Fruit fly (Drosophila melanogaster) whole organism, embryonic: Measurements from ENCODE around the gene CG7903.

Experiments
- Abd-B ChIP-seq: fragments of 200-800 bp; sonication (Bioruptor generic); optimal IDR thresholded peaks from 2 replicates; lab custom pipeline; 2018; ENCODE audit warnings: missing biosample characterization, mild to moderate bottlenecking, missing genetic modification characterization, moderate library complexity
- Aef1 ChIP-seq: fragments of 200-800 bp; sonication (Bioruptor generic); IDR thresholded peaks from 3 replicates; pipeline ENCODE4 v1.3.6; 2022; ENCODE audit warnings: missing biosample characterization, missing genetic modification characterization
- Atf3 ChIP-seq: fragments of 200-800 bp; sonication (Bioruptor generic); optimal IDR thresholded peaks from 3 replicates; lab custom pipeline; 2016; ENCODE audit warnings: missing biosample characterization, missing genetic modification characterization
- Blimp-1 ChIP-seq: fragments of 200-800 bp; sonication (Bioruptor generic); optimal IDR thresholded peaks from 3 replicates; lab custom pipeline; 2018; ENCODE audit warnings: missing biosample characterization, missing genetic modification characterization, mild to moderate bottlenecking, moderate library complexity, missing genetic modification reagents
- CG11398 ChIP-seq: fragments of 200-800 bp; sonication (Bioruptor generic); optimal IDR thresholded peaks from 2 replicates; lab custom pipeline; 2016; ENCODE audit warnings: missing biosample characterization, missing genetic modification characterization
- CG1233 ChIP-seq: fragments of 200-800 bp; sonication (Bioruptor generic); optimal IDR thresholded peaks from 4 replicates; lab custom pipeline; 2018; ENCODE audit warnings: missing biosample characterization, mild to moderate bottlenecking, missing genetic modification characterization
- CG13894 ChIP-seq: fragments of 200-800 bp; sonication (Bioruptor generic); optimal IDR thresholded peaks from 3 replicates; lab custom pipeline; 2018; ENCODE audit warnings: missing biosample characterization, mild to moderate bottlenecking, missing genetic modification characterization, moderate library complexity
- CG16863 ChIP-seq: fragments of 200-800 bp; sonication (Bioruptor generic); optimal IDR thresholded peaks from 3 replicates; lab custom pipeline; 2016; ENCODE audit warnings: missing biosample characterization, missing genetic modification characterization
- CG17361 ChIP-seq: fragments of 200-800 bp; sonication (Bioruptor generic); IDR thresholded peaks from 3 replicates; pipeline ENCODE4 v1.3.6; 2022; ENCODE audit warnings: missing biosample characterization, missing genetic modification characterization
- CG2875 ChIP-seq: fragments of 200-800 bp; sonication (Bioruptor generic); optimal IDR thresholded peaks from 2 replicates; lab custom pipeline; 2017; ENCODE audit warnings: missing biosample characterization, mild to moderate bottlenecking, missing genetic modification characterization, missing genetic modification reagents
- CG3065 ChIP-seq: fragments of 200-800 bp; sonication (Bioruptor generic); optimal IDR thresholded peaks from 2 replicates; lab custom pipeline; 2016; ENCODE audit warnings: missing biosample characterization, missing genetic modification characterization
- CG34376 ChIP-seq: fragments of 200-800 bp; sonication (Bioruptor generic); optimal IDR thresholded peaks from 2 replicates; lab custom pipeline; 2018; ENCODE audit warnings: missing biosample characterization, mild to moderate bottlenecking, missing genetic modification characterization
- CG34422 ChIP-seq: fragments of 200-800 bp; sonication (Bioruptor generic); IDR thresholded peaks from 3 replicates; pipeline ENCODE4 v1.3.6; 2022; ENCODE audit warnings: missing biosample characterization, missing genetic modification characterization
- CG42726 ChIP-seq: fragments of 200-800 bp; sonication (Bioruptor generic); IDR thresholded peaks from 2 replicates; pipeline ENCODE4 v1.3.6; 2022; ENCODE audit warnings: missing biosample characterization, missing genetic modification characterization; ENCODE audit not compliant: partially characterized antibody
- CG4404 ChIP-seq: fragments of 200-800 bp; sonication (Bioruptor generic); IDR thresholded peaks from 2 replicates; pipeline ENCODE4 v1.3.6; 2022; ENCODE audit warnings: missing biosample characterization, missing genetic modification characterization
- CG6654 ChIP-seq: fragments of 200-800 bp; sonication (Bioruptor generic); optimal IDR thresholded peaks from 2 replicates; lab custom pipeline; 2017; ENCODE audit warnings: missing biosample characterization, mild to moderate bottlenecking, missing genetic modification characterization
- CG6854 ChIP-seq: fragments of 200-800 bp; sonication (Bioruptor generic); optimal IDR thresholded peaks from 3 replicates; lab custom pipeline; 2017; ENCODE audit warnings: missing biosample characterization, mild to moderate bottlenecking, missing genetic modification characterization
- CkIIα-i1 ChIP-seq: fragments of 200-800 bp; sonication (Bioruptor generic); IDR thresholded peaks from 2 replicates; pipeline ENCODE4 v1.3.6; 2022; ENCODE audit warnings: missing biosample characterization, missing genetic modification characterization
- Fer1 ChIP-seq: fragments of 200-800 bp; sonication (Bioruptor generic); optimal IDR thresholded peaks from 2 replicates; lab custom pipeline; 2017; ENCODE audit warnings: missing biosample characterization, mild to moderate bottlenecking, missing genetic modification characterization
- Gug ChIP-seq: fragments of 200-800 bp; sonication (Bioruptor generic); IDR thresholded peaks from 4 replicates; pipeline ENCODE4 v1.3.6; 2022; ENCODE audit warnings: missing biosample characterization, missing genetic modification characterization
- HLH54F ChIP-seq: fragments of 200-800 bp; sonication (Bioruptor generic); optimal IDR thresholded peaks from 3 replicates; lab custom pipeline; 2016; ENCODE audit warnings: missing biosample characterization, missing genetic modification characterization
- Nf-YA ChIP-seq: fragments of 200-800 bp; sonication (Bioruptor generic); IDR thresholded peaks from 2 replicates; pipeline ENCODE4 v1.3.6; 2022; ENCODE audit warnings: missing biosample characterization, missing genetic modification characterization
- Nf-YC ChIP-seq: fragments of 200-800 bp; optimal IDR thresholded peaks from 3 replicates; lab custom pipeline; 2019; ENCODE audit warnings: missing biosample characterization, mild to moderate bottlenecking, missing genetic modification characterization, moderate library complexity
- Oaz ChIP-seq: fragments of 200-800 bp; sonication (Bioruptor generic); IDR thresholded peaks from 2 replicates; pipeline ENCODE4 v1.3.6; 2022; ENCODE audit warnings: missing biosample characterization, missing genetic modification characterization
- Opbp ChIP-seq: fragments of 200-800 bp; sonication (Bioruptor generic); IDR thresholded peaks from 3 replicates; pipeline ENCODE4 v1.3.6; 2022; ENCODE audit warnings: missing biosample characterization, missing genetic modification characterization; ENCODE audit not compliant: partially characterized antibody
- Six4 ChIP-seq: fragments of 200-800 bp; sonication (Bioruptor generic); optimal IDR thresholded peaks from 2 replicates; lab custom pipeline; 2016; ENCODE audit warnings: missing biosample characterization, missing genetic modification characterization
- Sox100B ChIP-seq: fragments of 200-800 bp; sonication (Bioruptor generic); optimal IDR thresholded peaks from 3 replicates; lab custom pipeline; 2018; ENCODE audit warnings: missing biosample characterization, mild to moderate bottlenecking, missing genetic modification characterization
- ac ChIP-seq: fragments of 200-800 bp; sonication (Bioruptor generic); optimal IDR thresholded peaks from 3 replicates; lab custom pipeline; 2017; ENCODE audit warnings: missing biosample characterization, mild to moderate bottlenecking, missing genetic modification characterization
- ato ChIP-seq: fragments of 200-800 bp; sonication (Bioruptor generic); IDR thresholded peaks from 2 replicates; pipeline ENCODE4 v1.3.6; 2022; ENCODE audit warnings: missing biosample characterization, missing genetic modification characterization; ENCODE audit not compliant: partially characterized antibody
- bab2 ChIP-seq: fragments of 200-800 bp; sonication (Bioruptor generic); optimal IDR thresholded peaks from 2 replicates; lab custom pipeline; 2016; ENCODE audit warnings: missing biosample characterization, missing genetic modification characterization
- bbx ChIP-seq: fragments of 200-800 bp; sonication (Bioruptor generic); IDR thresholded peaks from 2 replicates; pipeline ENCODE4 v1.3.6; 2022; ENCODE audit warnings: missing biosample characterization, missing genetic modification characterization; ENCODE audit not compliant: partially characterized antibody
- bcd ChIP-seq: fragments of 200-800 bp; sonication (Bioruptor generic); optimal IDR thresholded peaks from 2 replicates; lab custom pipeline; 2017; ENCODE audit warnings: missing biosample characterization, mild to moderate bottlenecking, missing genetic modification characterization
- cato ChIP-seq: fragments of 200-800 bp; sonication (Bioruptor generic); optimal IDR thresholded peaks from 2 replicates; lab custom pipeline; 2016; ENCODE audit warnings: missing biosample characterization, missing genetic modification characterization, borderline replicate concordance
- ewg ChIP-seq: fragments of 200-800 bp; sonication (Bioruptor generic); optimal IDR thresholded peaks from 3 replicates; lab custom pipeline; 2017; ENCODE audit warnings: mild to moderate bottlenecking, missing biosample characterization, missing genetic modification reagents, missing genetic modification characterization
- fd96Cb ChIP-seq: fragments of 200-800 bp; sonication (Bioruptor generic); optimal IDR thresholded peaks from 2 replicates; lab custom pipeline; 2018; ENCODE audit warnings: missing biosample characterization, mild to moderate bottlenecking, missing genetic modification characterization, moderate library complexity
- gcm2 ChIP-seq: fragments of 200-800 bp; sonication (Bioruptor generic); optimal IDR thresholded peaks from 2 replicates; lab custom pipeline; 2016; ENCODE audit warnings: missing biosample characterization, missing genetic modification characterization
- gsb ChIP-seq: fragments of 200-800 bp; sonication (Bioruptor generic); IDR thresholded peaks from 2 replicates; pipeline ENCODE4 v1.3.6; 2022; ENCODE audit warnings: missing biosample characterization, missing genetic modification characterization
- hbn ChIP-seq: fragments of 200-800 bp; sonication (Bioruptor generic); IDR thresholded peaks from 2 replicates; pipeline ENCODE4 v1.3.6; 2022; ENCODE audit warnings: missing biosample characterization, missing genetic modification characterization; ENCODE audit not compliant: partially characterized antibody
- jing ChIP-seq: fragments of 200-800 bp; sonication (Bioruptor generic); optimal IDR thresholded peaks from 2 replicates; lab custom pipeline; 2018; ENCODE audit warnings: missing biosample characterization, mild to moderate bottlenecking, missing genetic modification characterization
- ken ChIP-seq: fragments of 200-800 bp; sonication (Bioruptor generic); IDR thresholded peaks from 3 replicates; pipeline ENCODE4 v1.3.6; 2022; ENCODE audit warnings: missing biosample characterization, missing genetic modification characterization
- klu ChIP-seq: fragments of 200-800 bp; sonication (Bioruptor generic); IDR thresholded peaks from 2 replicates; pipeline ENCODE4 v1.3.6; 2022; ENCODE audit warnings: missing biosample characterization, missing genetic modification characterization
- lbe ChIP-seq: fragments of 200-800 bp; sonication (Bioruptor generic); optimal IDR thresholded peaks from 2 replicates; lab custom pipeline; 2016; ENCODE audit warnings: missing biosample characterization, mild to moderate bottlenecking, missing genetic modification characterization
- sc ChIP-seq, 3 experiments: fragments of >200 bp in 2 of 3; fragments of 200-800 bp in 1 of 3; sonication (Bioruptor generic) in 1 of 3; optimal IDR thresholded peaks; 2 replicates in 2 of 3; 3 replicates in 1 of 3; lab custom pipeline; 2017; ENCODE audit warnings: mild to moderate bottlenecking in 1 of 3, missing biosample characterization in 1 of 3, missing genetic modification characterization in 1 of 3, missing genetic modification reagents in 1 of 3
- shn ChIP-seq: fragments of 200-800 bp; sonication (Bioruptor generic); optimal IDR thresholded peaks from 3 replicates; lab custom pipeline; 2016; ENCODE audit warnings: missing biosample characterization, missing genetic modification characterization
- sob ChIP-seq: fragments of 200-800 bp; sonication (Bioruptor generic); IDR thresholded peaks from 2 replicates; pipeline ENCODE4 v1.3.6; 2022; ENCODE audit warnings: missing biosample characterization, missing genetic modification characterization
- sug ChIP-seq: fragments of 200-800 bp; optimal IDR thresholded peaks from 2 replicates; lab custom pipeline; 2019; ENCODE audit warnings: missing biosample characterization, mild to moderate bottlenecking, missing genetic modification characterization, moderate library complexity
- tio ChIP-seq: fragments of 200-800 bp; sonication (Bioruptor generic); optimal IDR thresholded peaks from 2 replicates; lab custom pipeline; 2017; ENCODE audit warnings: missing biosample characterization, missing genetic modification characterization, inconsistent platforms
- vfl ChIP-seq: fragments of 200-800 bp; sonication (Bioruptor generic); optimal IDR thresholded peaks from 2 replicates; lab custom pipeline; 2016; ENCODE audit warnings: missing biosample characterization, missing genetic modification characterization
- vnd ChIP-seq: fragments of 200-800 bp; sonication (Bioruptor generic); IDR thresholded peaks from 3 replicates; pipeline ENCODE4 v1.3.6; 2022; ENCODE audit warnings: missing biosample characterization, missing genetic modification characterization; ENCODE audit not compliant: partially characterized antibody

The CG7903 gene

dm6 chr3R:29997607-29998236 lies 2.7 kb upstream of the CG7903 start, which contains the start of the genes CG15525 and CG11504 (continued):
- no peak for TF ChIP-seq CG6854 (GFP tag; lab: Kevin White, UChicago)
- no peak for TF ChIP-seq sug
- TF ChIP-seq gsb (GFP tag; lab: Robert Waterston, UW): no peak
- no peak for TF ChIP-seq tio (GFP tag; lab: Kevin White, UChicago)
- no peak for TF ChIP-seq Oaz (GFP tag; lab: Robert Waterston, UW)
- TF ChIP-seq Abd-B: peak; percentile 86
- no peak for TF ChIP-seq ken (GFP tag; lab: Robert Waterston, UW)
- TF ChIP-seq CG34422 (GFP tag; lab: Robert Waterston, UW): peak; percentile 79; the same call in 2 of the 3 replicates
- TF ChIP-seq bab2 (GFP tag; lab: Kevin White, UChicago): peak; percentile 37
- peak; percentile 86 for TF ChIP-seq hbn (GFP tag; lab: Robert Waterston, UW)
- peak; percentile 43; the same call in 1 of the 2 replicates for TF ChIP-seq Nf-YA (GFP tag; lab: Robert Waterston, UW)
- TF ChIP-seq bcd: no peak
- no peak for TF ChIP-seq gcm2 (GFP tag; lab: Kevin White, UChicago)
- TF ChIP-seq CkIIα-i1 (GFP tag; lab: Robert Waterston, UW): no peak
- peak; percentile 75; the same call in 3 of the 4 replicates for TF ChIP-seq Gug (GFP tag; lab: Robert Waterston, UW)
- no peak for TF ChIP-seq CG6654 (GFP tag; lab: Kevin White, UChicago)
- no peak for TF ChIP-seq Nf-YC
- peak; percentile 90 for TF ChIP-seq vnd (GFP tag; lab: Robert Waterston, UW)
- TF ChIP-seq CG17361 (GFP tag; lab: Robert Waterston, UW): no peak; the same call in 1 of the 3 replicates
- no peak for TF ChIP-seq Atf3 (GFP tag; lab: Kevin White, UChicago)
- peak; percentile 33 for TF ChIP-seq fd96Cb
- no peak for TF ChIP-seq Fer1 (GFP tag; lab: Kevin White, UChicago)
- peak; percentile 51 for TF ChIP-seq shn (GFP tag; lab: Kevin White, UChicago)
- TF ChIP-seq ewg (GFP tag; lab: Kevin White, UChicago): peak; percentile 52
- TF ChIP-seq CG4404 (GFP tag; lab: Robert Waterston, UW): no peak
- no peak for TF ChIP-seq Six4 (GFP tag; lab: Kevin White, UChicago)
- no peak for TF ChIP-seq CG2875
- TF ChIP-seq Sox100B: no peak
- TF ChIP-seq bbx: peak; percentile 72
- no peak for TF ChIP-seq lbe (GFP tag; lab: Kevin White, UChicago)
- TF ChIP-seq sc (optimal IDR thresholded peaks at IDR 0.05; lab: Kevin White, UChicago): no peak
- TF ChIP-seq sc (GFP tag; optimal IDR thresholded peaks at IDR 0.05; lab: Kevin White, UChicago): no peak
- peak; percentile 2 for TF ChIP-seq CG3065 (GFP tag; lab: Kevin White, UChicago)
- TF ChIP-seq CG13894 (tag; lab: Kevin White, UChicago): no peak
- peak; percentile 34 for TF ChIP-seq vfl (GFP tag; lab: Kevin White, UChicago)
- TF ChIP-seq CG1233: no peak
- no peak for TF ChIP-seq CG11398
- TF ChIP-seq klu (GFP tag; lab: Robert Waterston, UW): peak; percentile 37; the same call in 1 of the 2 replicates
- TF ChIP-seq Blimp-1 (GFP tag; lab: Kevin White, UChicago): no peak
- peak; percentile 67 for TF ChIP-seq sob (GFP tag; lab: Robert Waterston, UW)
- peak; percentile 76 for TF ChIP-seq Opbp (GFP tag; lab: Robert Waterston, UW)
- no peak for TF ChIP-seq cato (GFP tag; lab: Kevin White, UChicago)
- TF ChIP-seq HLH54F (GFP tag; lab: Kevin White, UChicago): peak; percentile 47
- peak; percentile 78 for TF ChIP-seq Aef1 (GFP tag; lab: Robert Waterston, UW)
- TF ChIP-seq CG34376: no peak
- no peak for TF ChIP-seq jing (GFP tag; lab: Kevin White, UChicago)
- TF ChIP-seq ac (GFP tag; lab: Kevin White, UChicago): no peak
- TF ChIP-seq ato (GFP tag; lab: Robert Waterston, UW): peak; percentile 71; the same call in 1 of the 2 replicates
- TF ChIP-seq CG42726 (GFP tag; lab: Robert Waterston, UW): peak; percentile 41; the same call in 1 of the 2 replicates
- TF ChIP-seq CG16863 (GFP tag; lab: Kevin White, UChicago): peak; percentile 17
